Fruit fly (Drosophila melanogaster) whole organism, embryonic: Measurements from ENCODE around the gene CG40198.

ENCODE experiments used
- Antp ChIP-seq: fragments of 200-800 bp; sonication (Bioruptor generic); optimal IDR thresholded peaks from 3 replicates; lab custom pipeline; 2016; ENCODE audit warnings: missing biosample characterization, missing genetic modification characterization
- Atf6 ChIP-seq: fragments of 200-800 bp; sonication (Bioruptor generic); IDR thresholded peaks from 2 replicates; pipeline ENCODE4 v1.3.6; 2022; ENCODE audit warnings: missing biosample characterization, missing genetic modification characterization
- Bdp1 ChIP-seq: fragments of 200-800 bp; sonication (Bioruptor generic); optimal IDR thresholded peaks from 3 replicates; lab custom pipeline; 2016; ENCODE audit warnings: missing biosample characterization, missing genetic modification characterization
- CG10431 ChIP-seq: fragments of 200-800 bp; sonication (Bioruptor generic); optimal IDR thresholded peaks from 3 replicates; lab custom pipeline; 2018; ENCODE audit warnings: missing biosample characterization, mild to moderate bottlenecking, missing genetic modification characterization
- CG11723 ChIP-seq: fragments of 200-800 bp; sonication (Bioruptor generic); optimal IDR thresholded peaks from 2 replicates; lab custom pipeline; 2017; ENCODE audit warnings: missing biosample characterization, mild to moderate bottlenecking, missing genetic modification characterization
- CG13123 ChIP-seq: fragments of 200-800 bp; sonication (Bioruptor generic); optimal IDR thresholded peaks from 2 replicates; lab custom pipeline; 2016; ENCODE audit warnings: missing biosample characterization, missing genetic modification characterization
- CG13894 ChIP-seq: fragments of 200-800 bp; sonication (Bioruptor generic); optimal IDR thresholded peaks from 3 replicates; lab custom pipeline; 2018; ENCODE audit warnings: missing biosample characterization, mild to moderate bottlenecking, missing genetic modification characterization, moderate library complexity
- CG15514 ChIP-seq: fragments of 200-800 bp; sonication (Bioruptor generic); optimal IDR thresholded peaks from 3 replicates; lab custom pipeline; 2017; ENCODE audit warnings: missing biosample characterization, missing genetic modification characterization, mild to moderate bottlenecking, moderate library complexity, missing genetic modification reagents
- CG15696 ChIP-seq: fragments of 200-800 bp; sonication (Bioruptor generic); optimal IDR thresholded peaks from 2 replicates; lab custom pipeline; 2019; ENCODE audit warnings: missing biosample characterization, mild to moderate bottlenecking, missing genetic modification characterization, moderate library complexity
- CG18476 ChIP-seq: fragments of 200-800 bp; sonication (Bioruptor generic); optimal IDR thresholded peaks from 2 replicates; lab custom pipeline; 2016; ENCODE audit warnings: missing biosample characterization, mild to moderate bottlenecking, missing genetic modification characterization
- CG3065 ChIP-seq: fragments of 200-800 bp; sonication (Bioruptor generic); optimal IDR thresholded peaks from 2 replicates; lab custom pipeline; 2016; ENCODE audit warnings: missing biosample characterization, missing genetic modification characterization
- CG32532 ChIP-seq: fragments of 200-800 bp; sonication (Bioruptor generic); IDR thresholded peaks from 2 replicates; pipeline ENCODE4 v1.3.6; 2022; ENCODE audit warnings: missing biosample characterization, missing genetic modification characterization
- CG4360 ChIP-seq: fragments of 200-800 bp; sonication (Bioruptor generic); IDR thresholded peaks from 2 replicates; pipeline ENCODE4 v1.3.6; 2022; ENCODE audit warnings: missing biosample characterization, missing genetic modification characterization
- CG6175 ChIP-seq: fragments of 200-800 bp; sonication (Bioruptor generic); IDR thresholded peaks from 3 replicates; pipeline ENCODE4 v1.3.6; 2022; ENCODE audit warnings: missing biosample characterization, missing genetic modification characterization
- Dfd ChIP-seq, 2 experiments: fragments of >200 bp; optimal IDR thresholded peaks; 2 replicates each; lab custom pipeline; 2017; ENCODE audit warnings: missing biosample characterization in 2 of 2, missing genetic modification characterization in 2 of 2
- E2f1 ChIP-seq: fragments of 200-800 bp; sonication (Bioruptor generic); IDR thresholded peaks from 2 replicates; pipeline ENCODE4 v1.3.6; 2022; ENCODE audit warnings: missing biosample characterization, missing genetic modification characterization
- Fer1 ChIP-seq: fragments of 200-800 bp; sonication (Bioruptor generic); optimal IDR thresholded peaks from 2 replicates; lab custom pipeline; 2017; ENCODE audit warnings: missing biosample characterization, mild to moderate bottlenecking, missing genetic modification characterization
- HHEX ChIP-seq: fragments of 200-800 bp; sonication (Bioruptor generic); optimal IDR thresholded peaks from 3 replicates; lab custom pipeline; 2017; ENCODE audit warnings: missing biosample characterization, mild to moderate bottlenecking, missing genetic modification characterization, missing genetic modification reagents
- HLHmδ ChIP-seq: fragments of 200-800 bp; sonication (Bioruptor generic); optimal IDR thresholded peaks from 2 replicates; lab custom pipeline; 2018; ENCODE audit warnings: missing biosample characterization, mild to moderate bottlenecking, missing genetic modification characterization, moderate library complexity
- Hr78 ChIP-seq, 2 experiments: fragments of 200-800 bp in 1 of 2; fragments of >200 bp in 1 of 2; sonication (Bioruptor generic) in 1 of 2; optimal IDR thresholded peaks; 2 replicates each; lab custom pipeline; 2017 to 2019; ENCODE audit warnings: missing biosample characterization in 2 of 2, missing genetic modification characterization in 2 of 2, mild to moderate bottlenecking in 1 of 2, moderate library complexity in 1 of 2
- Max ChIP-seq: fragments of 200-800 bp; sonication (Bioruptor generic); optimal IDR thresholded peaks from 2 replicates; lab custom pipeline; 2016; ENCODE audit warnings: missing biosample characterization, mild to moderate bottlenecking, missing genetic modification characterization
- NC2α ChIP-seq: fragments of 200-800 bp; sonication (Bioruptor generic); optimal IDR thresholded peaks from 2 replicates; lab custom pipeline; 2016; ENCODE audit warnings: missing biosample characterization, missing genetic modification characterization
- NFAT ChIP-seq: fragments of 200-800 bp; sonication (Bioruptor generic); IDR thresholded peaks from 2 replicates; pipeline ENCODE4 v1.3.6; 2022; ENCODE audit warnings: missing biosample characterization, missing genetic modification characterization
- Oli ChIP-seq: fragments of 200-800 bp; sonication (Bioruptor generic); optimal IDR thresholded peaks from 2 replicates; lab custom pipeline; 2018; ENCODE audit warnings: missing biosample characterization, mild to moderate bottlenecking, missing genetic modification characterization, moderate library complexity
- Opbp ChIP-seq: fragments of 200-800 bp; sonication (Bioruptor generic); IDR thresholded peaks from 3 replicates; pipeline ENCODE4 v1.3.6; 2022; ENCODE audit warnings: missing biosample characterization, missing genetic modification characterization; ENCODE audit not compliant: partially characterized antibody
- Ravus ChIP-seq: fragments of 200-800 bp; sonication (Bioruptor generic); IDR thresholded peaks from 2 replicates; pipeline ENCODE4 v1.3.6; 2022; ENCODE audit warnings: missing biosample characterization, missing genetic modification characterization
- Rx ChIP-seq: fragments of 200-800 bp; sonication (Bioruptor generic); IDR thresholded peaks from 2 replicates; pipeline ENCODE4 v1.3.6; 2022; ENCODE audit warnings: missing biosample characterization, missing genetic modification characterization
- abd-A ChIP-seq: fragments of 200-800 bp; sonication (Bioruptor generic); optimal IDR thresholded peaks from 3 replicates; lab custom pipeline; 2019; ENCODE audit warnings: missing biosample characterization, mild to moderate bottlenecking, missing genetic modification characterization, moderate library complexity
- cas ChIP-seq: fragments of 200-800 bp; sonication (Bioruptor generic); IDR thresholded peaks from 2 replicates; pipeline ENCODE4 v1.3.6; 2022; ENCODE audit warnings: missing biosample characterization, missing genetic modification characterization
- cato ChIP-seq: fragments of 200-800 bp; sonication (Bioruptor generic); optimal IDR thresholded peaks from 2 replicates; lab custom pipeline; 2016; ENCODE audit warnings: missing biosample characterization, missing genetic modification characterization, borderline replicate concordance
- chinmo ChIP-seq: fragments of 200-800 bp; sonication (Bioruptor generic); IDR thresholded peaks from 4 replicates; pipeline ENCODE4 v1.3.6; 2022; ENCODE audit warnings: missing biosample characterization, missing genetic modification characterization; ENCODE audit not compliant: partially characterized antibody
- crp ChIP-seq, 2 experiments: fragments of 200-800 bp; sonication (Bioruptor generic); optimal IDR thresholded peaks; 2 replicates in 1 of 2; 3 replicates in 1 of 2; lab custom pipeline; 2017; ENCODE audit warnings: missing biosample characterization in 2 of 2, missing genetic modification characterization in 2 of 2, mild to moderate bottlenecking in 1 of 2, moderate library complexity in 1 of 2
- da ChIP-seq: fragments of 200-800 bp; sonication (Bioruptor generic); optimal IDR thresholded peaks from 2 replicates; lab custom pipeline; 2016; ENCODE audit warnings: missing biosample characterization, missing genetic modification characterization
- dati ChIP-seq: fragments of 200-800 bp; sonication (Bioruptor generic); IDR thresholded peaks from 2 replicates; pipeline ENCODE4 v1.3.6; 2022; ENCODE audit warnings: missing biosample characterization, missing genetic modification characterization
- eve ChIP-seq, 2 experiments: fragments of >200 bp; optimal IDR thresholded peaks; 2 replicates each; lab custom pipeline; 2017; ENCODE audit warnings: missing biosample characterization in 2 of 2, missing genetic modification characterization in 2 of 2
- eyg ChIP-seq: fragments of 200-800 bp; sonication (Bioruptor generic); optimal IDR thresholded peaks from 3 replicates; lab custom pipeline; 2016; ENCODE audit warnings: missing biosample characterization, missing genetic modification characterization
- fd3F ChIP-seq: fragments of 200-800 bp; sonication (Bioruptor generic); optimal IDR thresholded peaks from 2 replicates; lab custom pipeline; 2018; ENCODE audit warnings: missing biosample characterization, mild to moderate bottlenecking, missing genetic modification characterization, moderate library complexity
- ftz-f1 ChIP-seq: fragments of 200-800 bp; sonication (Bioruptor generic); optimal IDR thresholded peaks from 2 replicates; lab custom pipeline; 2016; ENCODE audit warnings: missing biosample characterization, missing genetic modification characterization
- fu2 ChIP-seq: fragments of 200-800 bp; sonication (Bioruptor generic); optimal IDR thresholded peaks from 2 replicates; lab custom pipeline; 2016; ENCODE audit warnings: missing biosample characterization, missing genetic modification characterization
- gro ChIP-seq: fragments of 200-800 bp; sonication (Bioruptor generic); optimal IDR thresholded peaks from 2 replicates; lab custom pipeline; 2016; ENCODE audit warnings: missing biosample characterization, missing genetic modification characterization
- hth ChIP-seq: fragments of >200 bp; optimal IDR thresholded peaks from 2 replicates; lab custom pipeline; 2017; ENCODE audit warnings: inconsistent platforms
- ken ChIP-seq: fragments of 200-800 bp; sonication (Bioruptor generic); IDR thresholded peaks from 3 replicates; pipeline ENCODE4 v1.3.6; 2022; ENCODE audit warnings: missing biosample characterization, missing genetic modification characterization
- lab ChIP-seq: fragments of 200-800 bp; sonication (Bioruptor generic); optimal IDR thresholded peaks from 3 replicates; lab custom pipeline; 2017; ENCODE audit warnings: missing biosample characterization, missing genetic modification characterization, mild to moderate bottlenecking, moderate library complexity, missing genetic modification reagents
- mld ChIP-seq: fragments of 200-800 bp; sonication (Bioruptor generic); IDR thresholded peaks from 3 replicates; pipeline ENCODE4 v1.3.6; 2022; ENCODE audit warnings: missing biosample characterization, missing genetic modification characterization; ENCODE audit not compliant: partially characterized antibody
- p53 ChIP-seq: fragments of 200-800 bp; sonication (Bioruptor generic); optimal IDR thresholded peaks from 2 replicates; lab custom pipeline; 2016; ENCODE audit warnings: missing biosample characterization, missing genetic modification characterization
- ranshi ChIP-seq: fragments of 200-800 bp; sonication (Bioruptor generic); IDR thresholded peaks from 2 replicates; pipeline ENCODE4 v1.3.6; 2022; ENCODE audit warnings: missing biosample characterization, missing genetic modification characterization
- sd ChIP-seq: fragments of 200-800 bp; sonication (Bioruptor generic); optimal IDR thresholded peaks from 3 replicates; lab custom pipeline; 2018; ENCODE audit warnings: missing biosample characterization, mild to moderate bottlenecking, missing genetic modification characterization, moderate library complexity
- shn ChIP-seq: fragments of 200-800 bp; sonication (Bioruptor generic); optimal IDR thresholded peaks from 3 replicates; lab custom pipeline; 2016; ENCODE audit warnings: missing biosample characterization, missing genetic modification characterization
- slou ChIP-seq: fragments of 200-800 bp; sonication (Bioruptor generic); optimal IDR thresholded peaks from 3 replicates; lab custom pipeline; 2016; ENCODE audit warnings: missing biosample characterization, missing genetic modification characterization
- sr ChIP-seq: fragments of 200-800 bp; sonication (Bioruptor generic); IDR thresholded peaks from 3 replicates; pipeline ENCODE4 v1.3.6; 2022; ENCODE audit warnings: missing biosample characterization, missing genetic modification characterization
- unc-4 ChIP-seq: fragments of 200-800 bp; sonication (Bioruptor generic); IDR thresholded peaks from 2 replicates; pipeline ENCODE4 v1.3.6; 2022; ENCODE audit warnings: missing biosample characterization, missing genetic modification characterization; ENCODE audit not compliant: partially characterized antibody
- wek ChIP-seq: fragments of 200-800 bp; sonication (Bioruptor generic); optimal IDR thresholded peaks from 3 replicates; lab custom pipeline; 2018; ENCODE audit warnings: missing biosample characterization, mild to moderate bottlenecking, missing genetic modification characterization, moderate library complexity

CG40198 gene

dm6 chr3R:4174975-4175374 is 12.9 kb upstream of the CG40198 start (continued):
- TF ChIP-seq dati (GFP tag; lab: Robert Waterston, UW) (no peak), sd (tag; lab: Kevin White, UChicago) (peak; percentile 96), CG13894 (tag; lab: Kevin White, UChicago) (peak; percentile 30), Fer1 (GFP tag; lab: Kevin White, UChicago) (no peak), chinmo (GFP tag; lab: Robert Waterston, UW) (peak; percentile 90), wek (no peak), Antp (GFP tag; lab: Kevin White, UChicago) (no peak), abd-A (tag; lab: Kevin White, UChicago) (no peak), eve (GFP tag; optimal IDR thresholded peaks at IDR 0.05; lab: Kevin White, UChicago) (no peak), CG13123 (GFP tag; lab: Kevin White, UChicago) (no peak), cas (GFP tag; lab: Robert Waterston, UW) (no peak), NC2α (GFP tag; lab: Kevin White, UChicago) (no peak), Max (GFP tag; lab: Kevin White, UChicago) (no peak), fd3F (no peak), eyg (GFP tag; lab: Kevin White, UChicago) (no peak), HLHmδ (GFP tag; lab: Kevin White, UChicago) (peak; percentile 6), CG15514 (GFP tag; lab: Kevin White, UChicago) (no peak), Hr78 (GFP tag; optimal IDR thresholded peaks at IDR 0.05; lab: Kevin White, UChicago) (no peak), slou (GFP tag; lab: Kevin White, UChicago) (no peak), CG4360 (GFP tag; lab: Robert Waterston, UW) (no peak), E2f1 (GFP tag; lab: Robert Waterston, UW) (no peak), Opbp (GFP tag; lab: Robert Waterston, UW) (no peak), fu2 (no peak), cato (no peak), shn (no peak), CG6175 (no peak), CG15696 (tag; lab: Kevin White, UChicago) (no peak), p53 (GFP tag; lab: Kevin White, UChicago) (no peak), hth (lab: Kevin White, UChicago) (no peak), CG32532 (GFP tag; lab: Robert Waterston, UW) (no peak), Atf6 (GFP tag; lab: Robert Waterston, UW) (no peak), CG11723 (GFP tag; lab: Kevin White, UChicago) (peak; percentile 61), unc-4 (GFP tag; lab: Robert Waterston, UW) (no peak), CG10431 (GFP tag; lab: Kevin White, UChicago) (no peak), gro (no peak), Oli (tag; lab: Kevin White, UChicago) (no peak), sr (GFP tag; lab: Robert Waterston, UW) (no peak), lab (GFP tag; lab: Kevin White, UChicago) (no peak), Bdp1 (GFP tag; lab: Kevin White, UChicago) (no peak), ranshi (no peak), NFAT (GFP tag; lab: Robert Waterston, UW) (no peak), Dfd (GFP tag; optimal IDR thresholded peaks at IDR 0.05; lab: Kevin White, UChicago) (no peak), CG18476 (GFP tag; lab: Kevin White, UChicago) (no peak), ken (GFP tag; lab: Robert Waterston, UW) (no peak), CG3065 (GFP tag; lab: Kevin White, UChicago) (no peak), Ravus (GFP tag; lab: Robert Waterston, UW) (no peak), mld (0 out of 3 replicates have a peak, but pooled peaks have one; percentile 15), Rx (GFP tag; lab: Robert Waterston, UW) (no peak), HHEX (GFP tag; lab: Kevin White, UChicago) (no peak), crp (GFP tag; optimal IDR thresholded peaks at IDR 0.05; lab: Kevin White, UChicago) (no peak), ftz-f1 (GFP tag; lab: Kevin White, UChicago) (no peak), da (no peak)
